Fruit fly (Drosophila melanogaster) whole organism, prepupa: ENCODE measurements around the gene Tomosyn.

Experiments
- CG6854 ChIP-seq: fragments of 200-800 bp; sonication (Bioruptor generic); optimal IDR thresholded peaks from 2 replicates; lab custom pipeline; 2017; ENCODE audit warnings: missing biosample characterization, mild to moderate bottlenecking, missing genetic modification characterization
- Hr38 ChIP-seq: sonication (Bioruptor generic); optimal IDR thresholded peaks from 2 replicates; lab custom pipeline; 2016; ENCODE audit warnings: missing biosample characterization, missing genetic modification characterization
- Lpt ChIP-seq: fragments of 200-800 bp; sonication (Bioruptor generic); optimal IDR thresholded peaks from 3 replicates; lab custom pipeline; 2016; ENCODE audit warnings: missing biosample characterization, missing genetic modification characterization
- Smox ChIP-seq: fragments of 200-800 bp; sonication (Bioruptor generic); optimal IDR thresholded peaks from 3 replicates; lab custom pipeline; 2016; ENCODE audit warnings: missing biosample characterization, missing genetic modification characterization
- ss ChIP-seq, 2 experiments: fragments of 200-800 bp; sonication (Bioruptor generic); optimal IDR thresholded peaks; 2 replicates in 1 of 2; 3 replicates in 1 of 2; lab custom pipeline; 2017 to 2018; ENCODE audit warnings: mild to moderate bottlenecking in 2 of 2, missing biosample characterization in 2 of 2, missing genetic modification characterization in 2 of 2, moderate library complexity in 1 of 2

dm6 chrX:12653574-12653973, 22.2 kb downstream of the Tomosyn start, which contains the start of gene CkIalpha:
- TF ChIP-seq Hr38: no peak
- no peak for TF ChIP-seq Smox (GFP tag; lab: Kevin White, UChicago)
- no peak for TF ChIP-seq Lpt (GFP tag; lab: Kevin White, UChicago)
- TF ChIP-seq CG6854 (GFP tag; lab: Kevin White, UChicago): no peak
- no peak for TF ChIP-seq ss (GFP tag; optimal IDR thresholded peaks at IDR 0.05; lab: Kevin White, UChicago)
